Worm (Caenorhabditis elegans): ENCODE data around the gene C14A6.12.

- no peak for TF ChIP-seq unc-39 (tag; optimal IDR thresholded peaks at IDR 0.05)
- TF ChIP-seq R02D3.7 (tag; optimal IDR thresholded peaks at IDR 0.05): no peak
- TF ChIP-seq nhr-76 (tag; optimal IDR thresholded peaks at IDR 0.05): no peak
- no peak for TF ChIP-seq ceh-9 (tag; optimal IDR thresholded peaks at IDR 0.05)
- TF ChIP-seq fos-1 (tag; optimal IDR thresholded peaks at IDR 0.05): no peak
- TF ChIP-seq nhr-11 (tag; optimal IDR thresholded peaks at IDR 0.05): no peak
- TF ChIP-seq jun-1 (tag; optimal IDR thresholded peaks at IDR 0.05): no peak
- TF ChIP-seq nhr-12 (tag; optimal IDR thresholded peaks at IDR 0.05): no peak
- no peak for TF ChIP-seq elt-3 (tag; optimal IDR thresholded peaks at IDR 0.05)
- no peak for TF ChIP-seq nhr-28 (tag; optimal IDR thresholded peaks at IDR 0.05)
- TF ChIP-seq nhr-237 (tag; optimal IDR thresholded peaks at IDR 0.05): no peak
- no peak for TF ChIP-seq ceh-82 (tag; optimal IDR thresholded peaks at IDR 0.05)
- no peak for TF ChIP-seq fkh-10 (GFP tag; optimal IDR thresholded peaks at IDR 0.05)
- no peak for TF ChIP-seq lin-39 (tag; optimal IDR thresholded peaks at IDR 0.05)
Observed at ce11 chrV:18162568-18162967, at the start of gene C14A6.12.

Data from whole organism, L3 larva.